Fruit fly (Drosophila melanogaster): ENCODE results near the gene CG1677.

- TF ChIP-seq psq (optimal IDR thresholded peaks at IDR 0.05), result no peak
- TF ChIP-seq h (optimal IDR thresholded peaks at IDR 0.05), result no peak
Observed at dm6 chrX:7415027-7415426, 9.4 kb upstream of the CG1677 start.

All from Kc167 (cell line).